Worm (Caenorhabditis elegans): Measurements from ENCODE around the gene T25B9.3.

DNA sequence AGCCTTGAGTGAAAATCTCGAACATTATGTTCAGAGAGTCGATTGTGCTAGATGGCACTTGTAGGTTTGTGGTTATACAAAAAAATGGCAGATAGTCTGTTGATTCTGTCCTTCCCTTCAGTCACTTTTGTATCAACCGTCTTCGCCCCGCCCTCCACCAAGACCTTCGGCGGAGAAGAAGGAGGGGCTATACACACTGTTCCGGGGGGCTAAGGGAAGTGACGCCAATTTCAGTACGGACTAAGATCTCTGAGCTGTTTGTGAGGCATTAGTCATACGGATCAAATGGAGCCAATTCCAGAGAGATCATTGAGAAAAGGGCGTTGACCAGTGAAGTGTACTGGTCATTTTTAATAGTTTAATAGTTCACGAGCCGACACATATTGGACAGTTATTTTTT is 36.0 kb downstream of the T25B9.3 start, which contains the start of gene swt-3:
- TF ChIP-seq lsy-2 (tag; optimal IDR thresholded peaks at IDR 0.05): no peak
- no peak for TF ChIP-seq nhr-237 (tag; optimal IDR thresholded peaks at IDR 0.05)
- TF ChIP-seq unc-55 (GFP tag; optimal IDR thresholded peaks at IDR 0.05): no peak
- TF ChIP-seq ZK546.5 (tag; optimal IDR thresholded peaks at IDR 0.05): no peak
- TF ChIP-seq ama-1 (optimal IDR thresholded peaks at IDR 0.05): no peak
- TF ChIP-seq lin-39 (tag; optimal IDR thresholded peaks at IDR 0.05): no peak
- no peak for TF ChIP-seq R02D3.7 (tag; optimal IDR thresholded peaks at IDR 0.05)
- no peak for TF ChIP-seq aly-2 (tag; optimal IDR thresholded peaks at IDR 0.05)
- no peak for TF ChIP-seq snpc-4 (tag; optimal IDR thresholded peaks at IDR 0.05)
- no peak for TF ChIP-seq mab-5 (tag; optimal IDR thresholded peaks at IDR 0.05)
- no peak for TF ChIP-seq ceh-82 (tag; optimal IDR thresholded peaks at IDR 0.05)
